Worm (Caenorhabditis elegans): ENCODE measurements around the gene edg-1.

ce11 chrIV:11337021-11337420 is 16.4 kb downstream of the edg-1 start, which contains the start of gene F54E12.2:
- TF ChIP-seq hmg-4 (GFP tag; optimal IDR thresholded peaks at IDR 0.05) (no peak), tbx-37 (GFP tag; conservative IDR thresholded peaks at IDR 0.05) (no peak), tbx-11 (GFP tag; IDR thresholded peaks at IDR 0.05) (no peak), ama-1 (optimal IDR thresholded peaks at IDR 0.05) (no peak), hnd-1 (tag; optimal IDR thresholded peaks at IDR 0.05) (no peak), B0310.2 (tag; optimal IDR thresholded peaks at IDR 0.05) (no peak), tra-4 (tag; optimal IDR thresholded peaks at IDR 0.05) (no peak), ets-7 (tag; optimal IDR thresholded peaks at IDR 0.05) (no peak), flt-1 (GFP tag; IDR thresholded peaks at IDR 0.05) (no peak), scrt-1 (GFP tag; IDR thresholded peaks at IDR 0.05) (no peak), ceh-36 (tag; optimal IDR thresholded peaks at IDR 0.05) (no peak), hmbx-1 (tag; optimal IDR thresholded peaks at IDR 0.05) (no peak), ceh-13 (GFP tag; optimal IDR thresholded peaks at IDR 0.05) (no peak)
